Worm (Caenorhabditis elegans) whole organism, L1 larva: ENCODE data around the gene F40F8.1.

ENCODE experiments used
- C04F5.9 ChIP-seq: sonication (generic microtip); optimal IDR thresholded peaks from 2 replicates; lab custom pipeline; 2016; ENCODE audit warnings: missing genetic modification characterization, missing compliant biosample characterization
- C34B4.2 ChIP-seq: sonication (generic microtip); optimal IDR thresholded peaks from 2 replicates; lab custom pipeline; 2017; ENCODE audit warnings: mild to moderate bottlenecking, missing genetic modification characterization, missing compliant biosample characterization
- F16B12.6 ChIP-seq: fragments of 150-350 bp; optimal IDR thresholded peaks from 2 replicates; lab custom pipeline; 2014; ENCODE audit warnings: missing biosample characterization, missing genetic modification characterization
- Y116A8C.19 ChIP-seq: sonication (generic microtip); optimal IDR thresholded peaks from 2 replicates; lab custom pipeline; 2016; ENCODE audit warnings: missing compliant biosample characterization, missing genetic modification characterization, borderline replicate concordance
- blmp-1 ChIP-seq: fragments of 150-350 bp; optimal IDR thresholded peaks from 2 replicates; lab custom pipeline; 2014; ENCODE audit warnings: missing biosample characterization, missing genetic modification characterization
- ceh-63 ChIP-seq: fragments of 200-800 bp; sonication (Bioruptor generic); optimal IDR thresholded peaks from 2 replicates; lab custom pipeline; 2018; ENCODE audit warnings: mild to moderate bottlenecking, missing genetic modification characterization, missing compliant biosample characterization
- ceh-90 ChIP-seq: sonication (generic microtip); optimal IDR thresholded peaks from 2 replicates; lab custom pipeline; 2016; ENCODE audit warnings: missing genetic modification characterization, missing compliant biosample characterization
- ces-1 ChIP-seq: fragments of 150-350 bp; optimal IDR thresholded peaks from 2 replicates; lab custom pipeline; 2014; ENCODE audit warnings: missing biosample characterization, missing genetic modification reagents, missing genetic modification characterization
- efl-1 ChIP-seq, 4 experiments: fragments of 150-350 bp; optimal IDR thresholded peaks in 3 of 4; peaks in 1 of 4; 1 replicate in 1 of 4; 2 replicates in 3 of 4; lab custom pipeline; 2014; ENCODE audit warnings: missing biosample characterization in 2 of 4, missing genetic modification characterization in 2 of 4, missing genetic modification reagents in 2 of 4
- elt-2 ChIP-seq: sonication (generic microtip); optimal IDR thresholded peaks from 2 replicates; lab custom pipeline; 2016; ENCODE audit warnings: missing genetic modification characterization, mild to moderate bottlenecking, inconsistent platforms, missing compliant biosample characterization, missing genetic modification reagents
- elt-3 ChIP-seq, 6 experiments: fragments of 150-350 bp in 1 of 6; sonication (generic microtip); optimal IDR thresholded peaks; 2 replicates each; lab custom pipeline; 2017 to 2018; ENCODE audit warnings: missing biosample characterization in 6 of 6, missing genetic modification characterization in 6 of 6, inconsistent platforms in 1 of 6
- ets-5 ChIP-seq: fragments of 200-800 bp; sonication (Bioruptor generic); IDR thresholded peaks from 2 replicates; pipeline ENCODE4 v1.3.6; 2022; ENCODE audit warnings: missing genetic modification characterization, missing compliant biosample characterization
- fkh-10 ChIP-seq: sonication (generic microtip); optimal IDR thresholded peaks from 2 replicates; lab custom pipeline; 2017; ENCODE audit warnings: missing biosample characterization, missing genetic modification reagents, missing genetic modification characterization
- fkh-4 ChIP-seq: sonication (generic microtip); optimal IDR thresholded peaks from 2 replicates; lab custom pipeline; 2016; ENCODE audit warnings: missing compliant biosample characterization, missing genetic modification characterization, borderline replicate concordance
- hlh-4 ChIP-seq: sonication (generic microtip); optimal IDR thresholded peaks from 2 replicates; lab custom pipeline; 2016; ENCODE audit warnings: mild to moderate bottlenecking, missing genetic modification characterization, missing compliant biosample characterization
- hpl-2 ChIP-seq: fragments of 150-350 bp; optimal IDR thresholded peaks from 2 replicates; lab custom pipeline; 2014; ENCODE audit warnings: missing biosample characterization, missing genetic modification reagents, missing genetic modification characterization
- lin-13 ChIP-seq: fragments of 150-350 bp; optimal IDR thresholded peaks from 2 replicates; lab custom pipeline; 2014; ENCODE audit warnings: missing biosample characterization, missing genetic modification reagents, missing genetic modification characterization
- lin-14 ChIP-seq: fragments of 200-800 bp; sonication (Bioruptor generic); optimal IDR thresholded peaks from 2 replicates; lab custom pipeline; 2018; ENCODE audit warnings: mild to moderate bottlenecking, missing genetic modification characterization, moderate library complexity, missing compliant biosample characterization
- lin-39 ChIP-seq: fragments of 150-350 bp; optimal IDR thresholded peaks from 2 replicates; lab custom pipeline; 2014; ENCODE audit warnings: missing biosample characterization, missing genetic modification reagents, missing genetic modification characterization
- mdl-1 ChIP-seq, 2 experiments: fragments of 150-350 bp; optimal IDR thresholded peaks; 2 replicates each; lab custom pipeline; 2014 to 2017; ENCODE audit warnings: missing biosample characterization in 2 of 2, missing genetic modification characterization in 2 of 2, inconsistent platforms in 1 of 2
- mef-2 ChIP-seq: fragments of 150-350 bp; optimal IDR thresholded peaks from 2 replicates; lab custom pipeline; 2014; ENCODE audit warnings: missing biosample characterization, missing genetic modification characterization
- mep-1 ChIP-seq: fragments of 150-350 bp; optimal IDR thresholded peaks from 2 replicates; lab custom pipeline; 2014; ENCODE audit warnings: missing biosample characterization, missing genetic modification characterization
- nhr-12 ChIP-seq: sonication (generic microtip); optimal IDR thresholded peaks from 2 replicates; lab custom pipeline; 2017; ENCODE audit warnings: missing biosample characterization, missing genetic modification characterization
- nhr-19 ChIP-seq: fragments of 200-800 bp; sonication (Bioruptor generic); conservative IDR thresholded peaks from 2 replicates; pipeline ENCODE4 v1.3.6; 2022; ENCODE audit warnings: missing genetic modification characterization, missing compliant biosample characterization
- nhr-20 ChIP-seq: sonication (generic microtip); optimal IDR thresholded peaks from 2 replicates; lab custom pipeline; 2016; ENCODE audit warnings: mild to moderate bottlenecking, missing genetic modification characterization, missing compliant biosample characterization
- nhr-237 ChIP-seq: fragments of 150-350 bp; optimal IDR thresholded peaks from 2 replicates; lab custom pipeline; 2014; ENCODE audit warnings: missing biosample characterization, missing genetic modification characterization
- nhr-71 ChIP-seq: sonication (generic microtip); optimal IDR thresholded peaks from 2 replicates; lab custom pipeline; 2016; ENCODE audit warnings: mild to moderate bottlenecking, missing genetic modification characterization, moderate library complexity, missing compliant biosample characterization
- nhr-76 ChIP-seq: sonication (generic microtip); optimal IDR thresholded peaks from 2 replicates; lab custom pipeline; 2017; ENCODE audit warnings: missing biosample characterization, missing genetic modification characterization
- nhr-77 ChIP-seq: fragments of 150-350 bp; optimal IDR thresholded peaks from 2 replicates; lab custom pipeline; 2014; ENCODE audit warnings: missing biosample characterization, missing genetic modification characterization
- nhr-85 ChIP-seq: sonication (generic microtip); peaks from one replicate; lab custom pipeline; 2016; ENCODE audit warnings: missing genetic modification characterization, inconsistent platforms, missing compliant biosample characterization
- nhr-90 ChIP-seq: sonication (generic microtip); optimal IDR thresholded peaks from 2 replicates; lab custom pipeline; 2016; ENCODE audit warnings: mild to moderate bottlenecking, missing genetic modification characterization, missing compliant biosample characterization; ENCODE audit not compliant: poor library complexity
- pax-3 ChIP-seq: fragments of 200-800 bp; sonication (Bioruptor generic); optimal IDR thresholded peaks from 2 replicates; lab custom pipeline; 2018; ENCODE audit warnings: mild to moderate bottlenecking, missing genetic modification characterization, moderate library complexity, missing compliant biosample characterization
- rnt-1 ChIP-seq: sonication (generic microtip); optimal IDR thresholded peaks from 2 replicates; lab custom pipeline; 2016; ENCODE audit warnings: mild to moderate bottlenecking, missing genetic modification characterization, moderate library complexity, missing compliant biosample characterization
- skn-1 ChIP-seq: fragments of 150-350 bp; optimal IDR thresholded peaks from 2 replicates; lab custom pipeline; 2014; ENCODE audit warnings: missing biosample characterization, missing genetic modification characterization
- snpc-4 ChIP-seq: fragments of 150-350 bp; optimal IDR thresholded peaks from 2 replicates; lab custom pipeline; 2014; ENCODE audit warnings: missing biosample characterization, missing genetic modification characterization
- snu-23 ChIP-seq: sonication (generic microtip); optimal IDR thresholded peaks from 2 replicates; lab custom pipeline; 2016; ENCODE audit warnings: missing genetic modification characterization, missing compliant biosample characterization
- sox-4 ChIP-seq: sonication (generic microtip); optimal IDR thresholded peaks from 2 replicates; lab custom pipeline; 2016; ENCODE audit warnings: missing genetic modification characterization, missing compliant biosample characterization
- sup-37 ChIP-seq: fragments of 200-800 bp; sonication (Bioruptor generic); optimal IDR thresholded peaks from 2 replicates; lab custom pipeline; 2018; ENCODE audit warnings: mild to moderate bottlenecking, missing genetic modification characterization, missing compliant biosample characterization
- swsn-7 ChIP-seq: sonication (generic microtip); optimal IDR thresholded peaks from 2 replicates; lab custom pipeline; 2016; ENCODE audit warnings: missing genetic modification characterization, missing compliant biosample characterization
- tlp-1 ChIP-seq: fragments of 150-350 bp; optimal IDR thresholded peaks from 2 replicates; lab custom pipeline; 2014; ENCODE audit warnings: missing biosample characterization, missing genetic modification characterization
- unc-130 ChIP-seq: fragments of 150-350 bp; optimal IDR thresholded peaks from 2 replicates; lab custom pipeline; 2017; ENCODE audit warnings: missing biosample characterization, missing genetic modification characterization, inconsistent platforms
- unc-62 ChIP-seq: fragments of 150-350 bp; optimal IDR thresholded peaks from 2 replicates; lab custom pipeline; 2014; ENCODE audit warnings: missing biosample characterization, missing genetic modification reagents, missing genetic modification characterization
- unc-86 ChIP-seq: sonication (generic microtip); optimal IDR thresholded peaks from 2 replicates; lab custom pipeline; 2016; ENCODE audit warnings: missing genetic modification characterization, missing compliant biosample characterization
- unc-98 ChIP-seq: fragments of 200-800 bp; sonication (Bioruptor generic); IDR thresholded peaks from 2 replicates; pipeline ENCODE4 v1.3.6; 2022; ENCODE audit warnings: missing genetic modification characterization, missing compliant biosample characterization
- xbp-1 ChIP-seq: sonication (generic microtip); optimal IDR thresholded peaks from 2 replicates; lab custom pipeline; 2016; ENCODE audit warnings: missing genetic modification characterization, missing compliant biosample characterization
- zag-1 ChIP-seq: fragments of 150-350 bp; optimal IDR thresholded peaks from 2 replicates; lab custom pipeline; 2014; ENCODE audit warnings: missing biosample characterization, missing genetic modification characterization
- ztf-4 ChIP-seq: fragments of 150-350 bp; optimal IDR thresholded peaks from 2 replicates; lab custom pipeline; 2014; ENCODE audit warnings: missing biosample characterization, missing genetic modification characterization

The F40F8.1 gene

ce11 chrII:11157660-11158059, 30.2 kb downstream of the F40F8.1 start (continued):
- TF ChIP-seq unc-62, result no peak
- TF ChIP-seq pax-3 (tag; lab: Kevin White, UChicago), result no peak
- peak; percentile 53 for TF ChIP-seq elt-2 (tag; lab: Kevin White, UChicago)
- TF ChIP-seq ceh-63 (GFP tag; lab: Kevin White, UChicago), result no peak
- TF ChIP-seq zag-1 (tag; lab: Kevin White, UChicago), result no peak
- peak; percentile 59 for TF ChIP-seq snpc-4 (tag; lab: Kevin White, UChicago)
- TF ChIP-seq blmp-1 (tag; lab: Kevin White, UChicago), result no peak
- TF ChIP-seq xbp-1 (tag; lab: Kevin White, UChicago), result peak; percentile 42
- no peak for TF ChIP-seq unc-98 (GFP tag; lab: Robert Waterston, UW)
- no peak for TF ChIP-seq skn-1 (tag; lab: Kevin White, UChicago)
- no peak for TF ChIP-seq ceh-90
- TF ChIP-seq mep-1 (tag; lab: Kevin White, UChicago), result peak; percentile 22
- TF ChIP-seq ztf-4 (tag; lab: Kevin White, UChicago), result no peak
- TF ChIP-seq snu-23, result peak; percentile 74
- TF ChIP-seq lin-13 (GFP tag; lab: Kevin White, UChicago), result no peak
- TF ChIP-seq ces-1 (GFP tag; lab: Kevin White, UChicago), result no peak
- TF ChIP-seq mef-2 (tag; lab: Kevin White, UChicago), result no peak
- no peak for TF ChIP-seq ets-5
- TF ChIP-seq Y116A8C.19 (tag; lab: Kevin White, UChicago), result no peak
- TF ChIP-seq nhr-12 (tag; lab: Kevin White, UChicago), result no peak
- TF ChIP-seq nhr-90 (tag; lab: Kevin White, UChicago), result peak; percentile 61
- TF ChIP-seq elt-3 (tag; optimal IDR thresholded peaks at IDR 0.05; lab: Kevin White, UChicago), result peak in 2 of 6 experiments; percentile 6 to 27
- no peak for TF ChIP-seq nhr-237
- no peak for TF ChIP-seq hlh-4 (tag; lab: Kevin White, UChicago)
- peak; percentile 56 for TF ChIP-seq lin-14 (GFP tag; lab: Kevin White, UChicago)

ce11 chrII:11161675-11162074, 34.2 kb downstream of the F40F8.1 start:
- TF ChIP-seq elt-3 (tag; optimal IDR thresholded peaks at IDR 0.05; lab: Kevin White, UChicago) (peak in 1 of 6 experiments; percentile 11), blmp-1 (tag; lab: Kevin White, UChicago) (peak; percentile 55), swsn-7 (tag; lab: Kevin White, UChicago) (no peak)
- TF ChIP-seq, all 84 proteins: peak for 2

ce11 chrII:11162390-11162789, 34.9 kb downstream of the F40F8.1 start, which contains the start of gene ptr-13:
Gene ptr-13, minus strand, starts transcription at chrII:11162481.
- TF ChIP-seq fkh-4 (no peak), nhr-20 (tag; lab: Kevin White, UChicago) (no peak), sup-37 (GFP tag; lab: Kevin White, UChicago) (no peak), unc-130 (no peak), nhr-12 (tag; lab: Kevin White, UChicago) (no peak), tlp-1 (tag; lab: Kevin White, UChicago) (no peak), F16B12.6 (tag; lab: Kevin White, UChicago) (no peak), zag-1 (tag; lab: Kevin White, UChicago) (no peak), nhr-76 (no peak), nhr-237 (no peak), elt-3 (tag; optimal IDR thresholded peaks at IDR 0.05; lab: Kevin White, UChicago) (peak in 2 of 6 experiments; percentile 2 to 54), Y116A8C.19 (tag; lab: Kevin White, UChicago) (no peak), nhr-19 (GFP tag; lab: Robert Waterston, UW) (no peak), blmp-1 (tag; lab: Kevin White, UChicago) (peak; percentile 79), efl-1 (optimal IDR thresholded peaks at IDR 0.05; lab: Kevin White, UChicago) (no peak), efl-1 (GFP tag; optimal IDR thresholded peaks at IDR 0.05 in 1 of 2; lab: Kevin White, UChicago) (no peak), nhr-77 (tag; lab: Kevin White, UChicago) (no peak), ets-5 (no peak)

DNA sequence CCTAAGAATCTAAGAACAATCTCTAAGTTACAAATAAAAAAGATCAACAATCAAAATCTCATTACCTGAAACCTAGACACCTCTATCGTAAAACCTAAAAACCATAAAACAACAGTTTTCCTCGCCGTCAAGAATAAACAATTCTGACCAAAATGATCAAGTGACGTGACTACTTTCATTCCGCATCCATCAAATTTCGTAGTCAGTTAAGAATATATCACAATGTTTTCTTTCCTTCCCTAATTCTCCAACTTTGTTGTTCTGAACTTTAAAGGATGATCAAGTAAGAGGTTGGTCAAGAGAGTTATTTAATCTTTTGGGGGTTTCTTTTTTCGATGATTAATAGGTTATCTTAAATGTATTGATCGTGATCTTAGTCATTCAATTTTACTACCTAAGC, 35.8 kb downstream of the F40F8.1 start:
- TF ChIP-seq snpc-4 (tag; lab: Kevin White, UChicago), result no peak
- TF ChIP-seq rnt-1 (tag; lab: Kevin White, UChicago), result no peak
- TF ChIP-seq fkh-10 (GFP tag; lab: Kevin White, UChicago), result no peak
- no peak for TF ChIP-seq C34B4.2 (tag; lab: Kevin White, UChicago)
- no peak for TF ChIP-seq lin-13 (GFP tag; lab: Kevin White, UChicago)
- TF ChIP-seq hpl-2 (GFP tag; lab: Kevin White, UChicago), result no peak
- TF ChIP-seq nhr-85 (tag; lab: Kevin White, UChicago), result peak; percentile 75
- no peak for TF ChIP-seq tlp-1 (tag; lab: Kevin White, UChicago)
- no peak for TF ChIP-seq unc-86 (tag; lab: Kevin White, UChicago)
- no peak for TF ChIP-seq lin-39
- no peak for TF ChIP-seq sox-4 (tag; lab: Kevin White, UChicago)
- TF ChIP-seq zag-1 (tag; lab: Kevin White, UChicago), result no peak
- no peak for TF ChIP-seq mdl-1 (tag; optimal IDR thresholded peaks at IDR 0.05; lab: Kevin White, UChicago)
- TF ChIP-seq elt-3 (tag; optimal IDR thresholded peaks at IDR 0.05; lab: Kevin White, UChicago), result peak in 2 of 6 experiments; percentile 54 to 90
- no peak for TF ChIP-seq mep-1 (tag; lab: Kevin White, UChicago)
- peak; percentile 41 for TF ChIP-seq lin-14 (GFP tag; lab: Kevin White, UChicago)
- TF ChIP-seq nhr-71 (tag; lab: Kevin White, UChicago), result peak; percentile 40
- no peak for TF ChIP-seq ztf-4 (tag; lab: Kevin White, UChicago)
- no peak for TF ChIP-seq C04F5.9 (tag; lab: Kevin White, UChicago)
